Worm (Caenorhabditis elegans) whole organism, late embryonic: ENCODE data around the gene C03B1.6.

Experiments used
- C08G9.2 ChIP-seq: sonication (generic microtip); optimal IDR thresholded peaks from 2 replicates; lab custom pipeline; 2016; ENCODE audit warnings: mild to moderate bottlenecking, missing genetic modification characterization, moderate library complexity, missing compliant biosample characterization
- C38D4.7 ChIP-seq: fragments of 200-800 bp; sonication (Bioruptor generic); optimal IDR thresholded peaks from 2 replicates; lab custom pipeline; 2018; ENCODE audit warnings: mild to moderate bottlenecking, missing genetic modification characterization, moderate library complexity, missing compliant biosample characterization
- F13H6.1 ChIP-seq: sonication (generic microtip); optimal IDR thresholded peaks from 2 replicates; lab custom pipeline; 2016; ENCODE audit warnings: missing genetic modification characterization, missing compliant biosample characterization
- Y22D7AL.16 ChIP-seq: sonication (generic microtip); optimal IDR thresholded peaks from 2 replicates; lab custom pipeline; 2016; ENCODE audit warnings: missing genetic modification characterization, missing compliant biosample characterization
- ahr-1 ChIP-seq: sonication (generic microtip); optimal IDR thresholded peaks from 2 replicates; lab custom pipeline; 2016; ENCODE audit warnings: missing genetic modification characterization, missing compliant biosample characterization
- ceh-22 ChIP-seq: sonication (generic microtip); optimal IDR thresholded peaks from 2 replicates; lab custom pipeline; 2017; ENCODE audit warnings: missing biosample characterization, missing genetic modification characterization
- ceh-24 ChIP-seq: sonication (generic microtip); optimal IDR thresholded peaks from 2 replicates; lab custom pipeline; 2016; ENCODE audit warnings: mild to moderate bottlenecking, missing genetic modification characterization, missing compliant biosample characterization
- ceh-31 ChIP-seq: sonication (generic microtip); optimal IDR thresholded peaks from 2 replicates; lab custom pipeline; 2016; ENCODE audit warnings: missing genetic modification characterization, missing compliant biosample characterization
- ceh-45 ChIP-seq: fragments of 200-800 bp; sonication (Bioruptor generic); IDR thresholded peaks from 2 replicates; pipeline ENCODE4 v1.3.6; 2022; ENCODE audit warnings: missing genetic modification reagents, missing genetic modification characterization, missing compliant biosample characterization
- ceh-9 ChIP-seq: sonication (generic microtip); optimal IDR thresholded peaks from 2 replicates; lab custom pipeline; 2016; ENCODE audit warnings: mild to moderate bottlenecking, missing genetic modification characterization, inconsistent platforms, missing compliant biosample characterization
- che-1 ChIP-seq: sonication (generic microtip); optimal IDR thresholded peaks from 2 replicates; lab custom pipeline; 2016; ENCODE audit warnings: mild to moderate bottlenecking, missing genetic modification characterization, missing compliant biosample characterization
- dmd-4 ChIP-seq: sonication (generic microtip); optimal IDR thresholded peaks from 2 replicates; lab custom pipeline; 2016; ENCODE audit warnings: borderline replicate concordance, missing genetic modification characterization, missing compliant biosample characterization
- dve-1 ChIP-seq: sonication (generic microtip); optimal IDR thresholded peaks from 2 replicates; lab custom pipeline; 2017; ENCODE audit warnings: antibody characterized with exemption, mild to moderate bottlenecking, missing genetic modification characterization, missing compliant biosample characterization
- ets-4 ChIP-seq: sonication (generic microtip); optimal IDR thresholded peaks from 2 replicates; lab custom pipeline; 2016; ENCODE audit warnings: missing genetic modification characterization, missing compliant biosample characterization
- eyg-1 ChIP-seq: sonication (generic microtip); optimal IDR thresholded peaks from 2 replicates; lab custom pipeline; 2016; ENCODE audit warnings: missing genotype, missing genetic modification characterization, missing compliant biosample characterization
- gmeb-2 ChIP-seq: sonication (generic microtip); optimal IDR thresholded peaks from 2 replicates; lab custom pipeline; 2016; ENCODE audit warnings: missing genetic modification characterization, inconsistent platforms, missing compliant biosample characterization
- hlh-13 ChIP-seq: fragments of 200-800 bp; sonication (Bioruptor generic); optimal IDR thresholded peaks from 2 replicates; lab custom pipeline; 2018; ENCODE audit warnings: mild to moderate bottlenecking, missing genetic modification characterization, missing compliant biosample characterization
- hlh-15 ChIP-seq: sonication (generic microtip); optimal IDR thresholded peaks from 2 replicates; lab custom pipeline; 2016; ENCODE audit warnings: missing genetic modification characterization, missing compliant biosample characterization
- hlh-30 ChIP-seq: sonication (generic microtip); optimal IDR thresholded peaks from 2 replicates; lab custom pipeline; 2017; ENCODE audit warnings: antibody characterized with exemption, missing genetic modification characterization, missing compliant biosample characterization; ENCODE audit not compliant: insufficient read depth
- hlh-6 ChIP-seq: sonication (generic microtip); optimal IDR thresholded peaks from 2 replicates; lab custom pipeline; 2016; ENCODE audit warnings: missing genotype, missing genetic modification characterization, missing compliant biosample characterization
- hlh-8 ChIP-seq: sonication (generic microtip); optimal IDR thresholded peaks from 2 replicates; lab custom pipeline; 2016; ENCODE audit warnings: missing genotype, missing genetic modification characterization, missing compliant biosample characterization
- lim-6 ChIP-seq: sonication (generic microtip); optimal IDR thresholded peaks from 2 replicates; lab custom pipeline; 2016; ENCODE audit warnings: missing genetic modification characterization, missing compliant biosample characterization
- mec-3 ChIP-seq: sonication (generic microtip); optimal IDR thresholded peaks from 2 replicates; lab custom pipeline; 2016; ENCODE audit warnings: borderline replicate concordance, missing genetic modification characterization, missing compliant biosample characterization
- nhr-232 ChIP-seq: sonication (generic microtip); optimal IDR thresholded peaks from 2 replicates; lab custom pipeline; 2016; ENCODE audit warnings: missing genetic modification characterization, missing compliant biosample characterization
- pqm-1 ChIP-seq: sonication (generic microtip); optimal IDR thresholded peaks from 2 replicates; lab custom pipeline; 2016; ENCODE audit warnings: missing genetic modification characterization, missing compliant biosample characterization
- pros-1 ChIP-seq: fragments of 150-350 bp; optimal IDR thresholded peaks from 2 replicates; lab custom pipeline; 2014; ENCODE audit warnings: missing biosample characterization, missing genetic modification reagents, missing genetic modification characterization
- syd-9 ChIP-seq: sonication (generic microtip); optimal IDR thresholded peaks from 2 replicates; lab custom pipeline; 2016; ENCODE audit warnings: mild to moderate bottlenecking, missing genetic modification characterization, moderate library complexity, missing compliant biosample characterization
- tbx-2 ChIP-seq: sonication (generic microtip); optimal IDR thresholded peaks from 2 replicates; lab custom pipeline; 2016; ENCODE audit warnings: missing genetic modification characterization, missing compliant biosample characterization
- unc-55 ChIP-seq: sonication (generic microtip); optimal IDR thresholded peaks from 2 replicates; lab custom pipeline; 2017; ENCODE audit warnings: missing biosample characterization, missing genetic modification reagents, missing genetic modification characterization
- unc-86 ChIP-seq: sonication (generic microtip); optimal IDR thresholded peaks from 2 replicates; lab custom pipeline; 2016; ENCODE audit warnings: missing genetic modification characterization, missing compliant biosample characterization
- zip-5 ChIP-seq: sonication (generic microtip); optimal IDR thresholded peaks from 2 replicates; lab custom pipeline; 2016; ENCODE audit warnings: missing genetic modification characterization, missing compliant biosample characterization

Gene C03B1.6

DNA sequence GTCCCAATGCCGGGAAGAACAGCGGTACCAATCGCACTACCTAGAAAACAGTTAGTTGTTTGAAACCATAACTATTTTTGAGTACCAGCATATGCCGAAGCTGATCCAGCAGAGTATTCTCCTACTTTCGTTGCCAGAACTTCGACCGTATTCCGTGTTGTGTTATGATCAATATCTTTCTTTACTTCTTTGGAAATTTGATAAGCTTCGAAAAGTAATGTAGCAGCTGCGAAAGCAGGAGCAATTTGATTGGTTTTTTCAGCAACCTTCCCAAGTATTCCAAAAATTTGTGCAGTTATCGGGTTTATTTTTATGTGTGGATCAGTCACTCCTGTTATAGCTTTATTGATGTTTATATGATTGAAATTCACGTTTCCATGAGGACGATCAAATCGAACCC lies 10.0 kb downstream of the C03B1.6 start:
- TF ChIP-seq ets-4 (tag; lab: Kevin White, UChicago): no peak
- TF ChIP-seq gmeb-2: no peak
- TF ChIP-seq F13H6.1 (tag; lab: Kevin White, UChicago): no peak
- TF ChIP-seq C38D4.7: no peak
- no peak for TF ChIP-seq ceh-9 (tag; lab: Kevin White, UChicago)
- no peak for TF ChIP-seq pros-1
- TF ChIP-seq unc-55: no peak
- TF ChIP-seq C08G9.2 (tag; lab: Kevin White, UChicago): no peak
- TF ChIP-seq nhr-232 (tag; lab: Kevin White, UChicago): no peak
- no peak for TF ChIP-seq Y22D7AL.16 (tag; lab: Kevin White, UChicago)
- no peak for TF ChIP-seq syd-9 (tag; lab: Kevin White, UChicago)
- no peak for TF ChIP-seq tbx-2
- TF ChIP-seq lim-6 (tag; lab: Kevin White, UChicago): no peak
- TF ChIP-seq, all 69 proteins: peak for 0

DNA sequence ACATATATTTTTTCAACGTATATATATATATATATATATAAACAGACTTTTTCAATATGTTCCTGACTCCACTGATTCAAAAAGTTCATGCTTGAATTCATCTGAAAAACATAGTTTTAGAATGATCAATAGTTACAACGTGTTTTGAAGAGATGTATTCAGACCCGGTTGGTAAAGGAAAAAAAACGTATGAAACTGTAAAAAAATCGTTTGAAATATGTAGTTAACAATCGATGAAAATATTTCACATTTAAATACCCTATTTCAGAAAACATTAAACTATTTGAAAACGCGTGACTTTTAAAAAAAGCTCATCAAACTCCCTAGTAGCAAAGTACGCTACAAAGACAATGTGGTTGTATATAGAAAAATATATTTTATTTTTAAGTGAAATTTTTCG lies 10.5 kb downstream of the C03B1.6 start, which contains the start of gene C03B1.14:
Gene C03B1.14, minus strand, starts transcription at position 101 of the 400 bp plus-strand sequence.
- TF ChIP-seq unc-86 (tag; lab: Kevin White, UChicago) (no peak), ceh-24 (no peak), tbx-2 (no peak), eyg-1 (tag; lab: Kevin White, UChicago) (no peak), hlh-6 (tag; lab: Kevin White, UChicago) (no peak), pros-1 (no peak), hlh-15 (tag; lab: Kevin White, UChicago) (no peak), hlh-8 (no peak), mec-3 (tag; lab: Kevin White, UChicago) (no peak), dmd-4 (no peak), dve-1 (tag; lab: Kevin White, UChicago) (no peak), zip-5 (tag; lab: Kevin White, UChicago) (no peak), F13H6.1 (tag; lab: Kevin White, UChicago) (no peak), ceh-22 (no peak)
- TF ChIP-seq, all 69 proteins: peak for 0

- TF ChIP-seq hlh-13 (GFP tag; lab: Kevin White, UChicago): no peak
- no peak for TF ChIP-seq C08G9.2 (tag; lab: Kevin White, UChicago)
- no peak for TF ChIP-seq ceh-31
Measured at ce11 chrX:6364196-6364595, 14.1 kb downstream of the C03B1.6 start, which contains the start of gene C03B1.4. Gene C03B1.4, plus strand, starts transcription at chrX:6364496.

- TF ChIP-seq hlh-30: no peak
- TF ChIP-seq che-1 (tag; lab: Kevin White, UChicago): no peak
- TF ChIP-seq C38D4.7: no peak
- TF ChIP-seq lim-6 (tag; lab: Kevin White, UChicago): no peak
Measured at ce11 chrX:6365715-6366114, 15.6 kb downstream of the C03B1.6 start, which contains the start of gene C03B1.3. Gene C03B1.3, plus strand, starts transcription at chrX:6366015.

DNA sequence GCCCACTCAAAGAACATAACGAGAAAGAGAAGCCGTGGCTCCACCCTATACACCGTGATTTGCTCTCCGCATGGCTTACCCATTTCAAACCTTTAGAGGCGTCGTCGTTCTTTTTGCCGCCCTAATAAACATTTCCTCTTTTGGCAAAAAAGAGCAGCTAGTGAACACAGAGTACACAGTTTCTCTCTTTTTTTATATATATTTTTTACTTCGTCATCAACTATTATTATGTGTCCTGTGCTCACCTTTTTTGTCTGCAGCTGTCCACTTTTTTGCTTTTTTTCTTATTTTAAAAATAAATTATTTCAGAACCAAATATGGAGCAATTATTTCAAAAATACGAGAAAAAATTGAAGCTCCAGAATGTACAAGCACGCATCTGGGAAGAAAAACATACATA lies 19.6 kb downstream of the C03B1.6 start, which contains the start of gene C03B1.2:
Gene C03B1.2, plus strand, starts transcription at position 301 of the 400 bp plus-strand sequence.
- TF ChIP-seq ceh-45 (GFP tag; lab: Robert Waterston, UW) (no peak), pqm-1 (tag; lab: Kevin White, UChicago) (no peak), ahr-1 (tag; lab: Kevin White, UChicago) (no peak), hlh-15 (tag; lab: Kevin White, UChicago) (no peak), hlh-30 (no peak)
